Worm (Caenorhabditis elegans) whole organism, late embryonic: ENCODE results near the gene F26F4.6.

Source experiments
- ama-1 ChIP-seq: fragments of 150-350 bp; optimal IDR thresholded peaks from 2 replicates; lab custom pipeline; 2014
- ceh-34 ChIP-seq: sonication (generic microtip); optimal IDR thresholded peaks from 2 replicates; lab custom pipeline; 2016; ENCODE audit warnings: mild to moderate bottlenecking, missing genetic modification characterization, missing compliant biosample characterization
- ceh-45 ChIP-seq: fragments of 200-800 bp; sonication (Bioruptor generic); IDR thresholded peaks from 2 replicates; pipeline ENCODE4 v1.3.6; 2022; ENCODE audit warnings: missing genetic modification reagents, missing genetic modification characterization, missing compliant biosample characterization
- ceh-6 ChIP-seq: fragments of 200-800 bp; sonication (Bioruptor generic); optimal IDR thresholded peaks from 2 replicates; lab custom pipeline; 2018; ENCODE audit warnings: mild to moderate bottlenecking, missing genetic modification characterization, missing compliant biosample characterization
- ceh-9 ChIP-seq: sonication (generic microtip); optimal IDR thresholded peaks from 2 replicates; lab custom pipeline; 2016; ENCODE audit warnings: mild to moderate bottlenecking, missing genetic modification characterization, inconsistent platforms, missing compliant biosample characterization
- dve-1 ChIP-seq: sonication (generic microtip); optimal IDR thresholded peaks from 2 replicates; lab custom pipeline; 2017; ENCODE audit warnings: antibody characterized with exemption, mild to moderate bottlenecking, missing genetic modification characterization, missing compliant biosample characterization
- ets-4 ChIP-seq: sonication (generic microtip); optimal IDR thresholded peaks from 2 replicates; lab custom pipeline; 2016; ENCODE audit warnings: missing genetic modification characterization, missing compliant biosample characterization
- lin-11 ChIP-seq: fragments of 200-800 bp; sonication (Bioruptor generic); optimal IDR thresholded peaks from 2 replicates; lab custom pipeline; 2018; ENCODE audit warnings: mild to moderate bottlenecking, missing genetic modification characterization, missing compliant biosample characterization
- nhr-11 ChIP-seq: fragments of 150-350 bp; optimal IDR thresholded peaks from 2 replicates; lab custom pipeline; 2014; ENCODE audit warnings: missing biosample characterization, missing genetic modification characterization
- pha-4 ChIP-seq: fragments of 150-350 bp; optimal IDR thresholded peaks from 2 replicates; lab custom pipeline; 2018; ENCODE audit warnings: missing biosample characterization, missing genetic modification reagents, missing genetic modification characterization
- pqm-1 ChIP-seq: sonication (generic microtip); optimal IDR thresholded peaks from 2 replicates; lab custom pipeline; 2016; ENCODE audit warnings: missing genetic modification characterization, missing compliant biosample characterization
- rnt-1 ChIP-seq: sonication (generic microtip); optimal IDR thresholded peaks from 2 replicates; lab custom pipeline; 2016; ENCODE audit warnings: missing genetic modification characterization, missing compliant biosample characterization
- sdc-2 ChIP-seq: sonication (generic microtip); optimal IDR thresholded peaks from 2 replicates; lab custom pipeline; 2016; ENCODE audit warnings: missing genotype, missing genetic modification characterization, missing compliant biosample characterization

DNA sequence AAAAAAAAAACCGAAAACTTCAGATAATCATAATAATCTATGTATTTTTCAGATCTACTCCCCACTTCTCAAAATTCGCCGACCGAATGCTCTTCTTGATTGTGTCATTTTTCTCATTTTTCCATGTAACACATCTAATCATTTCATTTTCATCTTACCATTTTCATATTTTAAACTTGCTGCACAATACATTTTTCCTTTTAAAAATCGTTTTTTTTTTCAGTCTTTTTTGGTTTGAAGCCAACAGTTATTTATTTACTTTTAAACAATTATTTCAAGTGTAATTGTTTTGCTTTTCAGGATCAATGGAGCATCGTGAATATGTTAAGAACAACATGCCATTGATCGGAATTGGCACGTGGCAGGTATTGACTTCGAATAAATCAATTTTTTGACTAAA lies 34.4 kb downstream of the F26F4.6 start, which contains the start of gene C35D10.6:
- TF ChIP-seq pqm-1 (tag; lab: Kevin White, UChicago) (no peak), ceh-34 (tag; lab: Kevin White, UChicago) (no peak), ceh-45 (GFP tag; lab: Robert Waterston, UW) (no peak), ceh-6 (GFP tag; lab: Kevin White, UChicago) (no peak), pha-4 (tag; lab: Kevin White, UChicago) (no peak), dve-1 (tag; lab: Kevin White, UChicago) (no peak), nhr-11 (tag; lab: Kevin White, UChicago) (no peak), sdc-2 (no peak), rnt-1 (tag; lab: Kevin White, UChicago) (no peak), ets-4 (tag; lab: Kevin White, UChicago) (no peak), lin-11 (tag; lab: Kevin White, UChicago) (no peak), ceh-9 (tag; lab: Kevin White, UChicago) (no peak), ama-1 (lab: Kevin White, UChicago) (no peak)
